Fruit fly (Drosophila melanogaster) whole organism, embryonic: Measurements from ENCODE around the gene Scr.

ENCODE experiments used
- Abd-B ChIP-seq: fragments of 200-800 bp; sonication (Bioruptor generic); optimal IDR thresholded peaks from 2 replicates; lab custom pipeline; 2018; ENCODE audit warnings: missing biosample characterization, mild to moderate bottlenecking, missing genetic modification characterization, moderate library complexity
- Aef1 ChIP-seq: fragments of 200-800 bp; sonication (Bioruptor generic); IDR thresholded peaks from 3 replicates; pipeline ENCODE4 v1.3.6; 2022; ENCODE audit warnings: missing biosample characterization, missing genetic modification characterization
- CG10321 ChIP-seq: fragments of 200-800 bp; sonication (Bioruptor generic); IDR thresholded peaks from 2 replicates; pipeline ENCODE4 v1.3.6; 2022; ENCODE audit warnings: missing biosample characterization, missing genetic modification characterization
- CG15479 ChIP-seq: fragments of 200-800 bp; sonication (Bioruptor generic); optimal IDR thresholded peaks from 3 replicates; lab custom pipeline; 2019; ENCODE audit warnings: missing biosample characterization, mild to moderate bottlenecking, missing genetic modification characterization, moderate library complexity
- CG17385 ChIP-seq: fragments of 200-800 bp; sonication (Bioruptor generic); optimal IDR thresholded peaks from 3 replicates; lab custom pipeline; 2018; ENCODE audit warnings: missing biosample characterization, mild to moderate bottlenecking, missing genetic modification characterization
- CG1832 ChIP-seq: fragments of 200-800 bp; sonication (Bioruptor generic); optimal IDR thresholded peaks from 2 replicates; lab custom pipeline; 2017; ENCODE audit warnings: missing biosample characterization, mild to moderate bottlenecking, missing genetic modification characterization, inconsistent platforms
- CG2199 ChIP-seq: fragments of 200-800 bp; sonication (Bioruptor generic); IDR thresholded peaks from 3 replicates; pipeline ENCODE4 v1.3.6; 2022; ENCODE audit warnings: missing biosample characterization, missing genetic modification characterization
- CG32772 ChIP-seq: fragments of 200-800 bp; sonication (Bioruptor generic); IDR thresholded peaks from 2 replicates; pipeline ENCODE4 v1.3.6; 2022; ENCODE audit warnings: missing biosample characterization, missing genetic modification characterization
- CG4617 ChIP-seq: fragments of 200-800 bp; sonication (Bioruptor generic); optimal IDR thresholded peaks from 3 replicates; lab custom pipeline; 2016; ENCODE audit warnings: missing biosample characterization, missing genetic modification characterization, borderline replicate concordance
- CG4820 ChIP-seq: fragments of 200-800 bp; sonication (Bioruptor generic); optimal IDR thresholded peaks from 3 replicates; lab custom pipeline; 2016; ENCODE audit warnings: missing biosample characterization, missing genetic modification characterization
- CG6689 ChIP-seq: fragments of 200-800 bp; sonication (Bioruptor generic); IDR thresholded peaks from 2 replicates; pipeline ENCODE4 v1.3.6; 2022; ENCODE audit warnings: missing biosample characterization, missing genetic modification characterization
- CG7271 ChIP-seq: fragments of 200-800 bp; sonication (Bioruptor generic); optimal IDR thresholded peaks from 2 replicates; lab custom pipeline; 2018; ENCODE audit warnings: missing biosample characterization, mild to moderate bottlenecking, missing genetic modification characterization, moderate library complexity
- CG7963 ChIP-seq: fragments of 200-800 bp; sonication (Bioruptor generic); IDR thresholded peaks from 3 replicates; pipeline ENCODE4 v1.3.6; 2022; ENCODE audit warnings: missing biosample characterization, missing genetic modification characterization; ENCODE audit not compliant: partially characterized antibody
- D ChIP-seq, 2 experiments: fragments of 200-800 bp in 1 of 2; fragments of >200 bp in 1 of 2; sonication (Bioruptor generic) in 1 of 2; optimal IDR thresholded peaks; 2 replicates in 1 of 2; 3 replicates in 1 of 2; lab custom pipeline; 2017; ENCODE audit warnings: mild to moderate bottlenecking in 1 of 2, missing biosample characterization in 1 of 2, missing genetic modification characterization in 1 of 2, missing genetic modification reagents in 1 of 2
- Doc2 ChIP-seq: fragments of 200-800 bp; sonication (Bioruptor generic); IDR thresholded peaks from 2 replicates; pipeline ENCODE4 v1.3.6; 2022; ENCODE audit warnings: missing biosample characterization, missing genetic modification characterization
- Hr51 ChIP-seq, 2 experiments: fragments of 200-800 bp; sonication (Bioruptor generic); optimal IDR thresholded peaks; 2 replicates in 1 of 2; 3 replicates in 1 of 2; lab custom pipeline; 2016 to 2018; ENCODE audit warnings: missing biosample characterization in 2 of 2, missing genetic modification characterization in 2 of 2, mild to moderate bottlenecking in 1 of 2, moderate library complexity in 1 of 2
- Max ChIP-seq: fragments of 200-800 bp; sonication (Bioruptor generic); optimal IDR thresholded peaks from 2 replicates; lab custom pipeline; 2016; ENCODE audit warnings: missing biosample characterization, mild to moderate bottlenecking, missing genetic modification characterization
- Nf-YB ChIP-seq: fragments of 200-800 bp; sonication (Bioruptor generic); optimal IDR thresholded peaks from 3 replicates; lab custom pipeline; 2019; ENCODE audit warnings: missing biosample characterization, mild to moderate bottlenecking, missing genetic modification characterization, moderate library complexity
- Sry-δ ChIP-seq: fragments of 200-800 bp; sonication (Bioruptor generic); optimal IDR thresholded peaks from 2 replicates; lab custom pipeline; 2016; ENCODE audit warnings: missing biosample characterization, missing genetic modification characterization
- Xrp1 ChIP-seq: fragments of 200-800 bp; sonication (Bioruptor generic); IDR thresholded peaks from 2 replicates; pipeline ENCODE4 v1.3.6; 2022; ENCODE audit warnings: missing biosample characterization, missing genetic modification characterization
- ac ChIP-seq: fragments of 200-800 bp; sonication (Bioruptor generic); optimal IDR thresholded peaks from 3 replicates; lab custom pipeline; 2017; ENCODE audit warnings: missing biosample characterization, mild to moderate bottlenecking, missing genetic modification characterization
- al ChIP-seq: fragments of 200-800 bp; sonication (Bioruptor generic); IDR thresholded peaks from 2 replicates; pipeline ENCODE4 v1.3.6; 2022; ENCODE audit warnings: missing biosample characterization, missing genetic modification characterization
- ap ChIP-seq: fragments of 200-800 bp; sonication (Bioruptor generic); IDR thresholded peaks from 2 replicates; pipeline ENCODE4 v1.3.6; 2022; ENCODE audit warnings: missing biosample characterization, missing genetic modification characterization
- cad ChIP-seq: fragments of >200 bp; optimal IDR thresholded peaks from 2 replicates; lab custom pipeline; 2017; ENCODE audit warnings: missing biosample characterization, missing genetic modification characterization
- dmrt11E ChIP-seq: fragments of 200-800 bp; sonication (Bioruptor generic); optimal IDR thresholded peaks from 3 replicates; lab custom pipeline; 2018; ENCODE audit warnings: missing biosample characterization, mild to moderate bottlenecking, missing genetic modification characterization, moderate library complexity
- ewg ChIP-seq: fragments of 200-800 bp; sonication (Bioruptor generic); optimal IDR thresholded peaks from 3 replicates; lab custom pipeline; 2017; ENCODE audit warnings: mild to moderate bottlenecking, missing biosample characterization, missing genetic modification reagents, missing genetic modification characterization
- fd102C ChIP-seq: fragments of 200-800 bp; sonication (Bioruptor generic); optimal IDR thresholded peaks from 2 replicates; lab custom pipeline; 2018; ENCODE audit warnings: missing biosample characterization, mild to moderate bottlenecking, missing genetic modification characterization, moderate library complexity
- ham ChIP-seq: fragments of 200-800 bp; sonication (Bioruptor generic); IDR thresholded peaks from 2 replicates; pipeline ENCODE4 v1.3.6; 2022; ENCODE audit warnings: missing biosample characterization, missing genetic modification characterization
- hth ChIP-seq: fragments of >200 bp; optimal IDR thresholded peaks from 2 replicates; lab custom pipeline; 2017; ENCODE audit warnings: inconsistent platforms
- pros ChIP-seq: fragments of 200-800 bp; sonication (Bioruptor generic); optimal IDR thresholded peaks from 3 replicates; lab custom pipeline; 2019; ENCODE audit warnings: missing biosample characterization, mild to moderate bottlenecking, missing genetic modification characterization, moderate library complexity
- pzg ChIP-seq: fragments of 200-800 bp; sonication (Bioruptor generic); optimal IDR thresholded peaks from 3 replicates; lab custom pipeline; 2018; ENCODE audit warnings: missing biosample characterization, mild to moderate bottlenecking, missing genetic modification characterization, moderate library complexity
- sd ChIP-seq: fragments of 200-800 bp; sonication (Bioruptor generic); optimal IDR thresholded peaks from 3 replicates; lab custom pipeline; 2018; ENCODE audit warnings: missing biosample characterization, mild to moderate bottlenecking, missing genetic modification characterization, moderate library complexity
- sens ChIP-seq: fragments of 200-800 bp; sonication (Bioruptor generic); peaks from one replicate; lab custom pipeline; 2016; ENCODE audit warnings: missing biosample characterization, missing genetic modification characterization
- slou ChIP-seq: fragments of 200-800 bp; sonication (Bioruptor generic); optimal IDR thresholded peaks from 3 replicates; lab custom pipeline; 2016; ENCODE audit warnings: missing biosample characterization, missing genetic modification characterization
- sqz ChIP-seq: fragments of 200-800 bp; sonication (Bioruptor generic); optimal IDR thresholded peaks from 3 replicates; lab custom pipeline; 2018; ENCODE audit warnings: missing biosample characterization, mild to moderate bottlenecking, missing genetic modification characterization
- tll ChIP-seq, 2 experiments: fragments of 200-800 bp in 1 of 2; fragments of >200 bp in 1 of 2; sonication (Bioruptor generic) in 1 of 2; optimal IDR thresholded peaks; 2 replicates each; lab custom pipeline; 2017 to 2019; ENCODE audit warnings: missing biosample characterization in 2 of 2, missing genetic modification characterization in 2 of 2, mild to moderate bottlenecking in 1 of 2, moderate library complexity in 1 of 2
- twi ChIP-seq: fragments of 200-800 bp; optimal IDR thresholded peaks from 2 replicates; lab custom pipeline; 2019; ENCODE audit warnings: missing biosample characterization, mild to moderate bottlenecking, missing genetic modification characterization, moderate library complexity
- tx ChIP-seq: fragments of 200-800 bp; sonication (Bioruptor generic); optimal IDR thresholded peaks from 2 replicates; lab custom pipeline; 2016; ENCODE audit warnings: missing biosample characterization, missing genetic modification characterization
- usp ChIP-seq: fragments of >200 bp; optimal IDR thresholded peaks from 2 replicates; lab custom pipeline; 2017; ENCODE audit warnings: missing biosample characterization, missing genetic modification characterization
- vvl ChIP-seq: fragments of 200-800 bp; sonication (Bioruptor generic); IDR thresholded peaks from 2 replicates; pipeline ENCODE4 v1.3.6; 2022; ENCODE audit warnings: missing biosample characterization, missing genetic modification characterization

The Scr gene

dm6 chr3R:6845477-6846196, 4.1 kb downstream of the Scr start (continued):
- TF ChIP-seq ewg, result peak; percentile 13
- peak; percentile 89 for TF ChIP-seq CG7271
- TF ChIP-seq tx (GFP tag; lab: Kevin White, UChicago), result no peak
- TF ChIP-seq sqz, result peak; percentile 7
- peak; percentile 1 for TF ChIP-seq ac (GFP tag; lab: Kevin White, UChicago)
- peak; percentile 100 for TF ChIP-seq cad (GFP tag; lab: Kevin White, UChicago)
- no peak for TF ChIP-seq al (GFP tag; lab: Robert Waterston, UW)
- TF ChIP-seq Aef1 (GFP tag; lab: Robert Waterston, UW), result no peak
- peak in 1 of 2 experiments; percentile 97 for TF ChIP-seq tll (GFP tag; optimal IDR thresholded peaks at IDR 0.05; lab: Kevin White, UChicago)
- peak; percentile 92 for TF ChIP-seq CG10321 (GFP tag; lab: Robert Waterston, UW)
- TF ChIP-seq sens (GFP tag; lab: Kevin White, UChicago), result peak; percentile 77
- TF ChIP-seq CG6689, result no peak
- TF ChIP-seq Nf-YB (GFP tag; lab: Kevin White, UChicago), result peak; percentile 91
- no peak for TF ChIP-seq CG32772 (GFP tag; lab: Robert Waterston, UW)
- TF ChIP-seq sd, result no peak
- peak; percentile 6 for TF ChIP-seq pros (GFP tag; lab: Kevin White, UChicago)
- peak; percentile 67 for TF ChIP-seq fd102C (GFP tag; lab: Kevin White, UChicago)
- TF ChIP-seq hth, result peak; percentile 81
- TF ChIP-seq CG17385, result peak; percentile 42
- TF ChIP-seq Hr51 (GFP tag; optimal IDR thresholded peaks at IDR 0.05; lab: Kevin White, UChicago), result no peak
- no peak for TF ChIP-seq pzg (GFP tag; lab: Kevin White, UChicago)
- peak; percentile 50 for TF ChIP-seq twi (tag; lab: Kevin White, UChicago)
- no peak for TF ChIP-seq CG4617 (GFP tag; lab: Kevin White, UChicago)
- TF ChIP-seq Doc2 (GFP tag; lab: Robert Waterston, UW), result no peak
- TF ChIP-seq Abd-B (GFP tag; lab: Kevin White, UChicago), result peak; percentile 80
- TF ChIP-seq vvl (GFP tag; lab: Robert Waterston, UW), result peak; percentile 17; the same call in 1 of the 2 replicates
- no peak for TF ChIP-seq CG7963 (GFP tag; lab: Robert Waterston, UW)
- TF ChIP-seq dmrt11E, result no peak
- no peak for TF ChIP-seq Sry-δ (GFP tag; lab: Kevin White, UChicago)
- TF ChIP-seq CG4820 (GFP tag; lab: Kevin White, UChicago), result no peak
- TF ChIP-seq Xrp1 (GFP tag; lab: Robert Waterston, UW), result 0 out of 2 replicates have a peak, but pooled peaks have one; percentile 9
- TF ChIP-seq CG2199 (GFP tag; lab: Robert Waterston, UW), result no peak
- TF ChIP-seq ap, result no peak
- TF ChIP-seq CG1832, result peak; percentile 72
- peak; percentile 87 for TF ChIP-seq CG15479 (GFP tag; lab: Kevin White, UChicago)
- TF ChIP-seq Max (GFP tag; lab: Kevin White, UChicago), result no peak
- no peak for TF ChIP-seq slou (GFP tag; lab: Kevin White, UChicago)
- TF ChIP-seq ham, result no peak
- TF ChIP-seq usp, result no peak
- peak; percentile 75 for TF ChIP-seq D (optimal IDR thresholded peaks at IDR 0.05; lab: Kevin White, UChicago)
- TF ChIP-seq D (GFP tag; optimal IDR thresholded peaks at IDR 0.05; lab: Kevin White, UChicago), result no peak
